Fruit fly (Drosophila melanogaster) whole organism, embryonic: ENCODE results near the gene hob.

Source experiments
- Blimp-1 ChIP-seq: fragments of 200-800 bp; sonication (Bioruptor generic); optimal IDR thresholded peaks from 3 replicates; lab custom pipeline; 2018; ENCODE audit warnings: missing biosample characterization, missing genetic modification characterization, mild to moderate bottlenecking, moderate library complexity, missing genetic modification reagents
- CG11093 ChIP-seq: fragments of 200-800 bp; sonication (Bioruptor generic); IDR thresholded peaks from 3 replicates; pipeline ENCODE4 v1.3.6; 2022; ENCODE audit warnings: missing biosample characterization, missing genetic modification characterization
- CG11247 ChIP-seq: fragments of 200-800 bp; sonication (Bioruptor generic); IDR thresholded peaks from 2 replicates; pipeline ENCODE4 v1.3.6; 2022; ENCODE audit warnings: missing biosample characterization, missing genetic modification characterization
- CG11456 ChIP-seq: fragments of 200-800 bp; sonication (Bioruptor generic); IDR thresholded peaks from 3 replicates; pipeline ENCODE4 v1.3.6; 2022; ENCODE audit warnings: missing biosample characterization, missing genetic modification characterization
- CG12236 ChIP-seq: fragments of 200-800 bp; sonication (Bioruptor generic); optimal IDR thresholded peaks from 2 replicates; lab custom pipeline; 2016; ENCODE audit warnings: missing biosample characterization, missing genetic modification characterization
- CG12769 ChIP-seq: fragments of 200-800 bp; sonication (Bioruptor generic); optimal IDR thresholded peaks from 2 replicates; lab custom pipeline; 2019; ENCODE audit warnings: missing biosample characterization, mild to moderate bottlenecking, missing genetic modification characterization, moderate library complexity
- CG13123 ChIP-seq: fragments of 200-800 bp; sonication (Bioruptor generic); optimal IDR thresholded peaks from 2 replicates; lab custom pipeline; 2016; ENCODE audit warnings: missing biosample characterization, missing genetic modification characterization
- CG18599 ChIP-seq: fragments of 200-800 bp; sonication (Bioruptor generic); optimal IDR thresholded peaks from 3 replicates; lab custom pipeline; 2017; ENCODE audit warnings: missing biosample characterization, missing genetic modification characterization, mild to moderate bottlenecking, moderate library complexity, missing genetic modification reagents
- CG2129 ChIP-seq: fragments of 200-800 bp; sonication (Bioruptor generic); IDR thresholded peaks from 2 replicates; pipeline ENCODE4 v1.3.6; 2022; ENCODE audit warnings: missing biosample characterization, missing genetic modification characterization; ENCODE audit not compliant: partially characterized antibody
- CG2712 ChIP-seq: fragments of 200-800 bp; optimal IDR thresholded peaks from 3 replicates; lab custom pipeline; 2019; ENCODE audit warnings: missing biosample characterization, mild to moderate bottlenecking, missing genetic modification characterization, moderate library complexity
- CG31441 ChIP-seq: fragments of 200-800 bp; sonication (Bioruptor generic); IDR thresholded peaks from 2 replicates; pipeline ENCODE4 v1.3.6; 2022; ENCODE audit warnings: missing biosample characterization, missing genetic modification characterization
- CG3281 ChIP-seq: fragments of 200-800 bp; sonication (Bioruptor generic); optimal IDR thresholded peaks from 3 replicates; lab custom pipeline; 2017; ENCODE audit warnings: missing biosample characterization, mild to moderate bottlenecking, missing genetic modification characterization
- CG43689 ChIP-seq: fragments of 200-800 bp; sonication (Bioruptor generic); IDR thresholded peaks from 2 replicates; pipeline ENCODE4 v1.3.6; 2022; ENCODE audit warnings: missing biosample characterization, missing genetic modification characterization
- CG7839 ChIP-seq: fragments of 200-800 bp; sonication (Bioruptor generic); optimal IDR thresholded peaks from 3 replicates; lab custom pipeline; 2018; ENCODE audit warnings: missing biosample characterization, mild to moderate bottlenecking, missing genetic modification characterization, moderate library complexity
- CG8478 ChIP-seq: fragments of >200 bp; optimal IDR thresholded peaks from 2 replicates; lab custom pipeline; 2018
- CG9437 ChIP-seq: fragments of 200-800 bp; sonication (Bioruptor generic); optimal IDR thresholded peaks from 2 replicates; lab custom pipeline; 2018; ENCODE audit warnings: missing biosample characterization, mild to moderate bottlenecking, missing genetic modification characterization
- Deaf1 ChIP-seq: fragments of 200-800 bp; optimal IDR thresholded peaks from 3 replicates; lab custom pipeline; 2019; ENCODE audit warnings: missing biosample characterization, mild to moderate bottlenecking, missing genetic modification characterization, moderate library complexity
- Dfd ChIP-seq, 2 experiments: fragments of >200 bp; optimal IDR thresholded peaks; 2 replicates each; lab custom pipeline; 2017; ENCODE audit warnings: missing biosample characterization in 2 of 2, missing genetic modification characterization in 2 of 2
- Drgx ChIP-seq: fragments of 200-800 bp; sonication (Bioruptor generic); IDR thresholded peaks from 2 replicates; pipeline ENCODE4 v1.3.6; 2022; ENCODE audit warnings: missing biosample characterization, missing genetic modification characterization
- Jarid2 ChIP-seq: fragments of 200-800 bp; sonication (Bioruptor generic); optimal IDR thresholded peaks from 3 replicates; lab custom pipeline; 2017; ENCODE audit warnings: mild to moderate bottlenecking, missing biosample characterization, missing genetic modification reagents, missing genetic modification characterization
- Six4 ChIP-seq: fragments of 200-800 bp; sonication (Bioruptor generic); optimal IDR thresholded peaks from 2 replicates; lab custom pipeline; 2016; ENCODE audit warnings: missing biosample characterization, missing genetic modification characterization
- Trl ChIP-seq, 3 experiments: fragments of >200 bp in 2 of 3; fragments of 200-800 bp in 1 of 3; sonication (Bioruptor generic) in 1 of 3; optimal IDR thresholded peaks; 2 replicates in 1 of 3; 3 replicates in 2 of 3; lab custom pipeline; 2016 to 2017; ENCODE audit warnings: missing biosample characterization in 1 of 3, missing genetic modification characterization in 1 of 3
- ase ChIP-seq: fragments of 200-800 bp; sonication (Bioruptor generic); IDR thresholded peaks from 3 replicates; pipeline ENCODE4 v1.3.6; 2022; ENCODE audit warnings: missing biosample characterization, missing genetic modification characterization
- az2 ChIP-seq: fragments of 200-800 bp; sonication (Bioruptor generic); optimal IDR thresholded peaks from 3 replicates; lab custom pipeline; 2016; ENCODE audit warnings: missing biosample characterization, missing genetic modification characterization
- bsh ChIP-seq, 2 experiments: fragments of 200-800 bp; sonication (Bioruptor generic); optimal IDR thresholded peaks; 2 replicates each; lab custom pipeline; 2017 to 2018; ENCODE audit warnings: mild to moderate bottlenecking in 2 of 2, missing biosample characterization in 2 of 2, missing genetic modification characterization in 2 of 2, moderate library complexity in 1 of 2
- chinmo ChIP-seq: fragments of 200-800 bp; sonication (Bioruptor generic); IDR thresholded peaks from 4 replicates; pipeline ENCODE4 v1.3.6; 2022; ENCODE audit warnings: missing biosample characterization, missing genetic modification characterization; ENCODE audit not compliant: partially characterized antibody
- ci ChIP-seq: fragments of 200-800 bp; sonication (Bioruptor generic); IDR thresholded peaks from 3 replicates; pipeline ENCODE4 v1.3.6; 2022; ENCODE audit warnings: missing biosample characterization, missing genetic modification characterization
- crol ChIP-seq: fragments of 200-800 bp; sonication (Bioruptor generic); IDR thresholded peaks from 2 replicates; pipeline ENCODE4 v1.3.6; 2022; ENCODE audit warnings: missing biosample characterization, missing genetic modification characterization
- cwo ChIP-seq: fragments of 200-800 bp; sonication (Bioruptor generic); optimal IDR thresholded peaks from 3 replicates; lab custom pipeline; 2017; ENCODE audit warnings: missing biosample characterization, missing genetic modification characterization, mild to moderate bottlenecking, moderate library complexity, missing genetic modification reagents
- dpn ChIP-seq, 2 experiments: fragments of 200-800 bp; sonication (Bioruptor generic); optimal IDR thresholded peaks; 3 replicates each; lab custom pipeline; 2016; ENCODE audit warnings: missing biosample characterization in 2 of 2, missing genetic modification characterization in 2 of 2
- ftz-f1 ChIP-seq: fragments of 200-800 bp; sonication (Bioruptor generic); optimal IDR thresholded peaks from 2 replicates; lab custom pipeline; 2016; ENCODE audit warnings: missing biosample characterization, missing genetic modification characterization
- gcm2 ChIP-seq: fragments of 200-800 bp; sonication (Bioruptor generic); optimal IDR thresholded peaks from 2 replicates; lab custom pipeline; 2016; ENCODE audit warnings: missing biosample characterization, missing genetic modification characterization
- ken ChIP-seq: fragments of 200-800 bp; sonication (Bioruptor generic); IDR thresholded peaks from 3 replicates; pipeline ENCODE4 v1.3.6; 2022; ENCODE audit warnings: missing biosample characterization, missing genetic modification characterization
- lab ChIP-seq: fragments of 200-800 bp; sonication (Bioruptor generic); optimal IDR thresholded peaks from 3 replicates; lab custom pipeline; 2017; ENCODE audit warnings: missing biosample characterization, missing genetic modification characterization, mild to moderate bottlenecking, moderate library complexity, missing genetic modification reagents
- lbe ChIP-seq: fragments of 200-800 bp; sonication (Bioruptor generic); optimal IDR thresholded peaks from 2 replicates; lab custom pipeline; 2016; ENCODE audit warnings: missing biosample characterization, mild to moderate bottlenecking, missing genetic modification characterization
- lmd ChIP-seq: fragments of 200-800 bp; sonication (Bioruptor generic); IDR thresholded peaks from 2 replicates; pipeline ENCODE4 v1.3.6; 2022; ENCODE audit warnings: missing biosample characterization, missing genetic modification characterization
- nom ChIP-seq: fragments of 200-800 bp; sonication (Bioruptor generic); optimal IDR thresholded peaks from 2 replicates; lab custom pipeline; 2017; ENCODE audit warnings: missing biosample characterization, missing genetic modification characterization, mild to moderate bottlenecking, moderate library complexity, missing genetic modification reagents
- prd ChIP-seq, 3 experiments: fragments of >200 bp in 2 of 3; fragments of 200-800 bp in 1 of 3; sonication (Bioruptor generic) in 1 of 3; optimal IDR thresholded peaks in 2 of 3; IDR thresholded peaks in 1 of 3; 2 replicates in 2 of 3; 3 replicates in 1 of 3; pipeline versions ENCODE4 v1.3.6 to Lab custom; 2017 to 2022; ENCODE audit warnings: missing biosample characterization in 1 of 3, missing genetic modification characterization in 1 of 3
- pros ChIP-seq: fragments of 200-800 bp; sonication (Bioruptor generic); optimal IDR thresholded peaks from 3 replicates; lab custom pipeline; 2019; ENCODE audit warnings: missing biosample characterization, mild to moderate bottlenecking, missing genetic modification characterization, moderate library complexity
- ranshi ChIP-seq: fragments of 200-800 bp; sonication (Bioruptor generic); IDR thresholded peaks from 2 replicates; pipeline ENCODE4 v1.3.6; 2022; ENCODE audit warnings: missing biosample characterization, missing genetic modification characterization
- repo ChIP-seq: fragments of 200-800 bp; sonication (Bioruptor generic); optimal IDR thresholded peaks from 2 replicates; lab custom pipeline; 2016; ENCODE audit warnings: missing biosample characterization, missing genetic modification characterization
- tx ChIP-seq: fragments of 200-800 bp; sonication (Bioruptor generic); optimal IDR thresholded peaks from 2 replicates; lab custom pipeline; 2016; ENCODE audit warnings: missing biosample characterization, missing genetic modification characterization
- vvl ChIP-seq: fragments of 200-800 bp; sonication (Bioruptor generic); IDR thresholded peaks from 2 replicates; pipeline ENCODE4 v1.3.6; 2022; ENCODE audit warnings: missing biosample characterization, missing genetic modification characterization
- zfh1 ChIP-seq: fragments of 200-800 bp; sonication (Bioruptor generic); IDR thresholded peaks from 3 replicates; pipeline ENCODE4 v1.3.6; 2022; ENCODE audit warnings: missing biosample characterization, missing genetic modification characterization

The hob gene

DNA sequence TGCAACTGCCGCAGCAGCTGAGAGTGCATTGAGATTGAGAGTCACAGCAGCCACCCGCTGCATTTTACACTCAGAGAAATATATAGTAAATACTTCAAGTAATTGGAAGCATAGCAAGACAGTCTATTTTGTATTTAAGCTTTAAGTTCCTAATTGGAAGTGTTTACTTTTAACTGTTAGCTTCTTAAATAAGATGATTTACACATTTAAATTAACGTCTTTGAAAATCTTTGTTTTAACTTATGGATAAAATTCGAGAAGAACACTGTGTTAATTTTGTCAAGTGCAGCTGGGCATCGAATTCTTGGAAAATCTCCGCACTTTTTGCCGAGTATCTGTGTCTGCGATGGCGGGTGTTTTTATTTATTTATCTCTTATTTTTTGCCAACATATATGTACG, 41.0 kb upstream of the hob start (continued):
- no peak for TF ChIP-seq prd (optimal IDR thresholded peaks at IDR 0.05; lab: Kevin White, UChicago)
- peak; percentile 50; the same call in 2 of the 3 replicates for TF ChIP-seq prd (GFP tag; IDR thresholded peaks at IDR 0.05; lab: Robert Waterston, UW)
- peak; percentile 35; the same call in 1 of the 2 replicates for TF ChIP-seq ranshi (GFP tag; lab: Robert Waterston, UW)
- TF ChIP-seq CG2129 = no peak
- no peak for TF ChIP-seq CG12769 (tag; lab: Kevin White, UChicago)
- TF ChIP-seq bsh (GFP tag; optimal IDR thresholded peaks at IDR 0.05; lab: Kevin White, UChicago) = peak; percentile 24 to 73
- TF ChIP-seq repo (GFP tag; lab: Kevin White, UChicago) = no peak
- no peak for TF ChIP-seq CG43689 (GFP tag; lab: Robert Waterston, UW)
- TF ChIP-seq CG31441 = 0 out of 2 replicates have a peak, but pooled peaks have one; percentile 16
- TF ChIP-seq CG2712 (tag; lab: Kevin White, UChicago) = peak; percentile 16
- no peak for TF ChIP-seq CG13123 (GFP tag; lab: Kevin White, UChicago)
- peak; percentile 28; the same call in 1 of the 2 replicates for TF ChIP-seq lmd (GFP tag; lab: Robert Waterston, UW)
- no peak for TF ChIP-seq lab (GFP tag; lab: Kevin White, UChicago)
- no peak for TF ChIP-seq az2
- TF ChIP-seq CG9437 (GFP tag; lab: Kevin White, UChicago) = no peak
- TF ChIP-seq Six4 (GFP tag; lab: Kevin White, UChicago) = no peak
- TF ChIP-seq Blimp-1 (GFP tag; lab: Kevin White, UChicago) = peak; percentile 27
- no peak for TF ChIP-seq CG8478
- no peak for TF ChIP-seq CG11456 (GFP tag; lab: Robert Waterston, UW)
- no peak for TF ChIP-seq ftz-f1 (GFP tag; lab: Kevin White, UChicago)
- TF ChIP-seq CG12236 (GFP tag; lab: Kevin White, UChicago) = no peak

DNA sequence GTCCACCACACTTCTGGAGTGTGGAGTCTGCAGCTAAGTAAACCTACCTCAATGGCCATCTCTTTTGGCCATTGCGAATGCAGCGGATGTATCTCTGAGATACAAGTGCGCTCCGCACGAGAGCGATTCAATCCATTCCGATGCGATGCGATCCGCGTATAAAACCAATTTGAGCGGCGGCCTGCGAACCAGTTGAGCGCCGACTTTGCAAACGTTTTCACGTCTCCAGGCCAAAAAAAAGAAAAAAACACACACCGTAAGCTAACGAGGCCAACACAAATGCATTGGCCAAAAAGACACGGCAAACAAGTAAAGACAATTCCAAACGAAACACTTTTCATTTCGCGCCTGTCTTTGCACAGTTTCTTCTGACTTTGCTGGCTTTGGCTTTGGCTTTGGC, 39.0 kb upstream of the hob start, which contains the start of gene ckd:
Gene ckd (plus strand): TSS at position 189 of the 400 bp plus-strand sequence.
- TF ChIP-seq Trl (optimal IDR thresholded peaks at IDR 0.05; lab: Kevin White, UChicago) = peak in 1 of 2 experiments; percentile 1
- TF ChIP-seq Trl (GFP tag; optimal IDR thresholded peaks at IDR 0.05; lab: Kevin White, UChicago) = no peak
- TF ChIP-seq lbe = peak; percentile 33
- TF ChIP-seq CG12769 (tag; lab: Kevin White, UChicago) = peak; percentile 10
- no peak for TF ChIP-seq CG18599 (GFP tag; lab: Kevin White, UChicago)
- no peak for TF ChIP-seq dpn (GFP tag; optimal IDR thresholded peaks at IDR 0.05; lab: Kevin White, UChicago)
- TF ChIP-seq CG3281 (GFP tag; lab: Kevin White, UChicago) = no peak
- TF ChIP-seq Jarid2 (GFP tag; lab: Kevin White, UChicago) = peak; percentile 13
- peak; percentile 36; the same call in 1 of the 2 replicates for TF ChIP-seq Drgx
- TF ChIP-seq gcm2 (GFP tag; lab: Kevin White, UChicago) = no peak
- TF ChIP-seq nom = peak; percentile 49
- 0 out of 2 replicates have a peak, but pooled peaks have one; percentile 26 for TF ChIP-seq vvl (GFP tag; lab: Robert Waterston, UW)
- TF ChIP-seq chinmo (GFP tag; lab: Robert Waterston, UW) = peak; percentile 77; the same call in 1 of the 4 replicates

DNA sequence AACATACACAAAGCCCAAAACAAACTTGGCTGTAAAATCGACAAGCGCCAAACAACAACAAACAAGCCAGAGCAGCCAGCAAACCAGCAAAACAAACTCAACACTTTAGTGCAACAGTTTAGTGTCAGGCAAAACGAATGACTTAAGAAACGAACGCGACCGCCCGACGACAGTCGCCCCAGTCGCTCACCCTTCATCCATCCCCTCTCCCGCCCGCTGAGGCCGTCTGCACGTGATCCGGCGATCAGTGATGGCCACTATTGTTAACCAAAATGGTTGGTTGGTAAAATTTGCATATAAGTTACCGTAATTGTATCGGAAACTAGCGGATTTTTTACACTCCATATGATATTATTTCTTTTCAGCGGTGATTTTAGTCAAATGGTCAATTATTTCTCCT, 34.9 kb upstream of the hob start:
- no peak for TF ChIP-seq tx (GFP tag; lab: Kevin White, UChicago)
- 0 out of 3 replicates have a peak, but pooled peaks have one; percentile 8 for TF ChIP-seq ken (GFP tag; lab: Robert Waterston, UW)
- no peak for TF ChIP-seq zfh1
- peak; percentile 34 for TF ChIP-seq Deaf1 (tag; lab: Kevin White, UChicago)
- TF ChIP-seq ase (GFP tag; lab: Robert Waterston, UW) = 0 out of 3 replicates have a peak, but pooled peaks have one; percentile 10
- no peak for TF ChIP-seq CG7839
- 0 out of 4 replicates have a peak, but pooled peaks have one; percentile 46 for TF ChIP-seq chinmo (GFP tag; lab: Robert Waterston, UW)
- peak; percentile 55 for TF ChIP-seq crol (GFP tag; lab: Robert Waterston, UW)
- 0 out of 3 replicates have a peak, but pooled peaks have one; percentile 10 for TF ChIP-seq ci (GFP tag; lab: Robert Waterston, UW)
- TF ChIP-seq pros = peak; percentile 52
- peak; percentile 69 for TF ChIP-seq vvl (GFP tag; lab: Robert Waterston, UW)
- TF ChIP-seq CG11247 = peak; percentile 35; the same call in 1 of the 2 replicates
- TF ChIP-seq CG11093 (GFP tag; lab: Robert Waterston, UW) = no peak
- TF ChIP-seq Dfd (GFP tag; optimal IDR thresholded peaks at IDR 0.05; lab: Kevin White, UChicago) = no peak
- peak; percentile 86 for TF ChIP-seq cwo (GFP tag; lab: Kevin White, UChicago)
